Fruit fly (Drosophila melanogaster): Measurements from ENCODE around the gene CaMKII.

DNA sequence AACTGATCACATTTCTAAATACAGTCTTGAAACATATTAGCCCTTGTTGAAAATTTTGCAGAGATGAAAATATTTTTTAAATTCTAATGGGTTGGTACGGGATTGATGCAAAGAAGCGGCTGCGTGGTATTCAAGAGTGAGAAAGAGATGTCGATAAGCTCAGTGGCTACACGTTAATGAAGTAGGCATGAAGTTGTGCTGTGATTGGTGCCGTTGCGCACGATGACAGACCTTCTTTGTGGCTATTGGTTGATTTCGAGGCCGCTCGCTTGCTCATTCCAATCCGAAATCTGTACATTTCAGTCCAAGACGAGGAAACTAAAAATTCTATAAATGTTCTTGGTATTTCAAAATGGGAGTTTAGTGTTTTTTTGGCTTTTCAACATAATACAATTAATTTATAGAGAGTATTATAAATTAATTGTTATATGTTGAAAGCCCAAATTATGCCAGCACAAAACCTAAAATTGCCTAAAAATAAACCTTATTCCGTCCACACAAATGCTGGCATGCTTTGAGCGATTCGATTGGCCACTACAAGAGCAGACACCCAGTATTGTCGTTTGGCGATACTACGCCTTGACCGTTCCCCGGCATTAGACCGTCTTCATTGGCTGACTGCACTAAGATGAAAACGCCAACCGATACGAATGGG lies 44.2 kb upstream of the CaMKII start:
- TF ChIP-seq psq (optimal IDR thresholded peaks at IDR 0.05) (no peak), ttk (optimal IDR thresholded peaks at IDR 0.05) (no peak), Myc (optimal IDR thresholded peaks at IDR 0.05) (no peak), Sin3A (optimal IDR thresholded peaks at IDR 0.05) (no peak), insv (optimal IDR thresholded peaks at IDR 0.05) (no peak), h (optimal IDR thresholded peaks at IDR 0.05) (no peak)

Measured in Kc167 (cell line).